Fruit fly (Drosophila melanogaster): ENCODE data around the gene Ten-m.

Ten-m gene

DNA sequence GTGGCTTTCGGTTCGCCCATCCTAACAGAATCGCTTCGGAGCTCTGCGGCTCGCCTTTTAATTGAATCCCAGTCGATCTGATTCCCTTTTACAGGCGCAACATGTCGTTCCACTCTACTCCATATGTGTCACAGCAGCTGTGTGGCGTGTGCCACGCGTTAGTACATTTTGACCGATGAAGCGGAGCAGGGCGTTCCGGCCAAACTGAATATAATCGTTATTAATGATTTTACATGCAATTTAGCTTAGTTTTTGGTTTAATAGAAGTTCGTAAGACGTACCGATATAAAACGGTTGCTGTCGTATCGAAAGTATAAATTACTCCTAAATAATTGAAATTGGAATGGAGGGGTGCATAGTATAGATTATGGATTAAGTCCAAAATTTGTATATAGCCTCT lies 141.1 kb downstream of the Ten-m start, which contains the start of gene CG11523:
Gene CG11523 (minus strand): TSS at position 145 of the 400 bp plus-strand sequence.
- peak; percentile 5 for TF ChIP-seq CG11617 (GFP tag; optimal IDR thresholded peaks at IDR 0.05)
- TF ChIP-seq CG33017 (tag; optimal IDR thresholded peaks at IDR 0.05) = no peak
- no peak for TF ChIP-seq ovo (GFP tag; optimal IDR thresholded peaks at IDR 0.05)
- no peak for TF ChIP-seq kay (GFP tag; ENCODE audit: borderline replicate concordance)
- TF ChIP-seq toe (GFP tag; optimal IDR thresholded peaks at IDR 0.05) = peak; percentile 46
- peak; percentile 25 for TF ChIP-seq Hr96 (GFP tag; optimal IDR thresholded peaks at IDR 0.05)
- peak; percentile 46 for TF ChIP-seq Mnt (GFP tag; optimal IDR thresholded peaks at IDR 0.05)
- TF ChIP-seq tj (GFP tag; optimal IDR thresholded peaks at IDR 0.05) = no peak
- peak; percentile 28 for TF ChIP-seq pad (GFP tag; optimal IDR thresholded peaks at IDR 0.05)
- TF ChIP-seq CG14711 (tag; optimal IDR thresholded peaks at IDR 0.05) = no peak
- no peak for TF ChIP-seq bab1 (GFP tag; optimal IDR thresholded peaks at IDR 0.05)
- no peak for TF ChIP-seq Crg-1 (GFP tag; optimal IDR thresholded peaks at IDR 0.05)
- no peak for TF ChIP-seq cic (GFP tag; optimal IDR thresholded peaks at IDR 0.05)
- peak; percentile 8 for TF ChIP-seq CG7045 (GFP tag; optimal IDR thresholded peaks at IDR 0.05)
- peak; percentile 32 for TF ChIP-seq CG12768 (GFP tag; optimal IDR thresholded peaks at IDR 0.05)
- no peak for TF ChIP-seq Clk (GFP tag; optimal IDR thresholded peaks at IDR 0.05)
- peak; percentile 27 for TF ChIP-seq CG1620 (GFP tag; optimal IDR thresholded peaks at IDR 0.05)
- TF ChIP-seq CG5204 (GFP tag; optimal IDR thresholded peaks at IDR 0.05) = no peak
- TF ChIP-seq cnc (optimal IDR thresholded peaks at IDR 0.05) = no peak
- peak; percentile 34 for TF ChIP-seq CG7101 (tag; optimal IDR thresholded peaks at IDR 0.05)

DNA sequence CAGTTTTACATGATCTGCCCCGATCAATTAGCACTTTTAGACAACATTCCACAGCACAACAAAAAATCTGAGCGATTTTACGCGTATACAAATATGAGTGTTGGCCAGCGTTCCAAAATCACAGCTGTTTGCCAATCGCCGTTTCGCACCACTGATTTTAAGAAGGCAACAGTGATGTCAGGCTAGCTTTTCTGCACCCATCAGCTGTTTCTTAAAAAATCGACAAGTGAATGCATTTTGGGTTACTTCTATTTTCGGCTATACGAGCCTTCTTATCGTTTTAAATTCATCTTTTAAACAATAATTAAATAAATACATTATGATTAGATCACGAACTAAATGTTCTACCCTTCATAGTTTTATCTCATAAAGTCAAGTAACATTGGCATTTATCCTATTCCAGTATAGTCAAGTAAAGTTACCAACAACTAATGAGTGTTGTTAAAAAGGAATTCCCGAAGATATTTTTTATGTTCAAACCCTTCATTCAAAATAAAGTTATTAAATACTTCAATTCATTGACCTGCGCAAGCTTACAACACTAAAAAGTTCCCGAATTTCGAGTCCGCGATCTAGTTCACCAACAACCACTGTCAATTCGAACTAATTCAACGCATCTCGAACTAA lies 144.8 kb downstream of the Ten-m start, which contains the start of the genes Rich and Ddx1:
Gene Rich (minus strand): TSS at position 125 of the 627 bp plus-strand sequence.
Gene Ddx1 (plus strand): TSS at position 573 of the 627 bp plus-strand sequence.
- TF ChIP-seq cic (GFP tag; optimal IDR thresholded peaks at IDR 0.05) (no peak), pad (GFP tag; optimal IDR thresholded peaks at IDR 0.05) (peak; percentile 72), bab1 (GFP tag; optimal IDR thresholded peaks at IDR 0.05) (peak; percentile 35), kay (GFP tag; ENCODE audit: borderline replicate concordance) (no peak), CG14711 (tag; optimal IDR thresholded peaks at IDR 0.05) (peak; percentile 29), Hr96 (GFP tag; optimal IDR thresholded peaks at IDR 0.05) (peak; percentile 52), tj (GFP tag; optimal IDR thresholded peaks at IDR 0.05) (peak; percentile 70), Crg-1 (GFP tag; optimal IDR thresholded peaks at IDR 0.05) (peak; percentile 76), CG12768 (GFP tag; optimal IDR thresholded peaks at IDR 0.05) (peak; percentile 35), CG7045 (GFP tag; optimal IDR thresholded peaks at IDR 0.05) (peak; percentile 57), CG1620 (GFP tag; optimal IDR thresholded peaks at IDR 0.05) (peak; percentile 68), toe (GFP tag; optimal IDR thresholded peaks at IDR 0.05) (peak; percentile 66), CG5204 (GFP tag; optimal IDR thresholded peaks at IDR 0.05) (peak; percentile 64), cnc (optimal IDR thresholded peaks at IDR 0.05) (no peak), CG33017 (tag; optimal IDR thresholded peaks at IDR 0.05) (no peak), Mnt (GFP tag; optimal IDR thresholded peaks at IDR 0.05) (peak; percentile 34), ovo (GFP tag; optimal IDR thresholded peaks at IDR 0.05) (peak; percentile 60), Clk (GFP tag; optimal IDR thresholded peaks at IDR 0.05) (no peak), CG7101 (tag; optimal IDR thresholded peaks at IDR 0.05) (peak; percentile 62), CG11617 (GFP tag; optimal IDR thresholded peaks at IDR 0.05) (peak; percentile 16)

Measured in whole organism, adult.